Fruit fly (Drosophila melanogaster): ENCODE measurements around the gene CG15369.
A peak's percentile ranks its signal among the peaks of the same experiment; 100 is the strongest.

Gene CG15369

dm6 chrX:9226837-9227236 lies 10.2 kb downstream of the CG15369 start, which contains the start of gene Gr8a:
TSS of gene Gr8a (plus strand) at chrX:9227137.
- no peak for TF ChIP-seq Snoo (tag; optimal IDR thresholded peaks at IDR 0.05)
- TF ChIP-seq CG8159 (tag; optimal IDR thresholded peaks at IDR 0.05) = no peak
- TF ChIP-seq CG12605 (GFP tag; IDR thresholded peaks at IDR 0.05) = no peak
- TF ChIP-seq Ets98B (GFP tag; IDR thresholded peaks at IDR 0.05) = no peak
- no peak for TF ChIP-seq CG15710 (tag; optimal IDR thresholded peaks at IDR 0.05)
- no peak for TF ChIP-seq CG8301 (tag; optimal IDR thresholded peaks at IDR 0.05)

DNA sequence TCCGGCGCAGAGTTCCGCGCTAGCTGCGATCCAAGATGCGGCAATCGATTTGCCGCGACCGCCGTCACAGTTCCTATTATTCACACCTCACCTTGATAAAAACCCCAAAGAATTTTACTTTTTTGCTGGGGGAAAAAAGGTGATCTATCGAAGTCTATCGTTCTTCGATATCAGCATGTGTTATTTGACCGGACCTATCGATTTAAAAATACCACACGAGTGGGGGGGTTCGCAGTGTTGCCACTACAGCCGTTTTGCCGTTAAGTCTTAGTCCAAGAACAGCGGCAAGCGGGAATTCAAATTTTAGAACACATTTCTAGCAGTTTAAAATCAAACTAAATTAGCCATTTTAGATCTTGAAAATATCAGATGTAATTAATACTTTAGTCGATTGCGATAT lies 15.5 kb downstream of the CG15369 start, which contains the start of gene CG12121:
CG12121 (minus strand) TSS at position 180 of the 400 bp plus-strand sequence.
- TF ChIP-seq CG12605 (GFP tag; IDR thresholded peaks at IDR 0.05) (no peak), D1 (tag; optimal IDR thresholded peaks at IDR 0.05) (no peak), rn (GFP tag; IDR thresholded peaks at IDR 0.05) (no peak), CG4496 (GFP tag; IDR thresholded peaks at IDR 0.05) (no peak), CG13204 (GFP tag; optimal IDR thresholded peaks at IDR 0.05) (no peak), CG15710 (tag; optimal IDR thresholded peaks at IDR 0.05) (no peak), CG8159 (tag; optimal IDR thresholded peaks at IDR 0.05) (no peak), Pif1B (GFP tag; optimal IDR thresholded peaks at IDR 0.05) (no peak), EcR (GFP tag; optimal IDR thresholded peaks at IDR 0.05) (no peak)

dm6 chrX:9236485-9236884 lies 19.8 kb downstream of the CG15369 start, which contains the start of gene Ir8a:
TSS of gene Ir8a (minus strand) at chrX:9236585.
- TF ChIP-seq CG13204 (GFP tag; optimal IDR thresholded peaks at IDR 0.05) (no peak), CG10348 (GFP tag; IDR thresholded peaks at IDR 0.05) (no peak), CG9948 (tag; optimal IDR thresholded peaks at IDR 0.05) (no peak), CG12605 (GFP tag; IDR thresholded peaks at IDR 0.05) (no peak), D1 (tag; optimal IDR thresholded peaks at IDR 0.05) (no peak), EcR (GFP tag; optimal IDR thresholded peaks at IDR 0.05) (no peak), CG4496 (GFP tag; IDR thresholded peaks at IDR 0.05) (no peak), Pif1B (GFP tag; optimal IDR thresholded peaks at IDR 0.05) (no peak), gl (tag; optimal IDR thresholded peaks at IDR 0.05) (no peak), CG14655 (GFP tag; optimal IDR thresholded peaks at IDR 0.05) (no peak), Ets98B (GFP tag; IDR thresholded peaks at IDR 0.05) (no peak), rn (GFP tag; IDR thresholded peaks at IDR 0.05) (no peak), Pif1A (GFP tag; optimal IDR thresholded peaks at IDR 0.05) (no peak), CG32121 (GFP tag; IDR thresholded peaks at IDR 0.05) (no peak)

dm6 chrX:9243417-9243884 lies 26.8 kb downstream of the CG15369 start, which contains the start of the genes mxc and Larp7:
TSS of gene mxc (minus strand) at chrX:9243467.
TSS of gene Larp7 (plus strand) at chrX:9243817.
- TF ChIP-seq fd96Ca (GFP tag; IDR thresholded peaks at IDR 0.05) = peak; percentile 47; the same call in 1 of the 3 replicates
- TF ChIP-seq CG10348 (GFP tag; IDR thresholded peaks at IDR 0.05) = no peak
- peak; percentile 13 for TF ChIP-seq CG9948 (tag; optimal IDR thresholded peaks at IDR 0.05)
- TF ChIP-seq Ets98B (GFP tag; IDR thresholded peaks at IDR 0.05) = 0 out of 2 replicates have a peak, but pooled peaks have one; percentile 9
- TF ChIP-seq CG17806 (tag; optimal IDR thresholded peaks at IDR 0.05) = peak; percentile 9
- no peak for TF ChIP-seq rn (GFP tag; IDR thresholded peaks at IDR 0.05)
- TF ChIP-seq CG15710 (tag; optimal IDR thresholded peaks at IDR 0.05) = peak; percentile 53
- no peak for TF ChIP-seq CG32121 (GFP tag; IDR thresholded peaks at IDR 0.05)

DNA sequence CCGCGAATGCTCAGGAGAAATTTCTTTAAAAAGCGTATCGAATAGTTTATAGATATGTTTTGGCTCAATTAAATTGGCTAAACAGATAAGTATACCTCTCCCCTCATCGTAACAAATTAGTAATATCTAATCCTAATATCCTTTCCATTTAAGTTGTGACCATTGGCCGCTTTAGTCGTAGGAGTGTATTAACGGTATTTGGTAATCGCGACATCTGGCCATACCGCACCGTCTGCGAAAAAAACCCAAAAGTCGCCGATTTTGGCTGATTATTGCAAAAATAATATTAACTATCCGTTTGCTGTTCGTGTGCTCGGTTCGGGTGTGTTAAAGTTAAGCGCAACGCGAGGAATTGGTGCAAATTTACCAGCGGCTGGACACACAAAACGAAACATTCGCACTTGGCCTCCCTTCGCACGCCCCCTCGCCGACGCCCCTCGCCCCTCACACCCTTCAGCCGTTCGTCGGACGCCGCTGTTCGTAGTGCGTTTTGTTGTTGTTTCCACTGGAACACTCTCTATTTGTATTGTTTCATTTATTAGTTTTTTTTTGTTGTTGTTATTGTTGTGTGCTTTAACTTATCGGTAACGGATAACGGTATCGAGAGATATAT lies 30.6 kb downstream of the CG15369 start, which contains the start of the genes amx and Dsor1:
amx (minus strand) TSS at position 166 of the 613 bp plus-strand sequence.
Dsor1 (plus strand) TSS at position 172 of the 613 bp plus-strand sequence.
- TF ChIP-seq D1 (tag; optimal IDR thresholded peaks at IDR 0.05) = no peak
- no peak for TF ChIP-seq CG8159 (tag; optimal IDR thresholded peaks at IDR 0.05)
- TF ChIP-seq fd96Ca (GFP tag; IDR thresholded peaks at IDR 0.05) = no peak
- TF ChIP-seq Ets98B (GFP tag; IDR thresholded peaks at IDR 0.05) = no peak
- no peak for TF ChIP-seq CG17806 (tag; optimal IDR thresholded peaks at IDR 0.05)
- no peak for TF ChIP-seq CG34367 (tag; optimal IDR thresholded peaks at IDR 0.05)
- no peak for TF ChIP-seq CG13204 (GFP tag; optimal IDR thresholded peaks at IDR 0.05)
- TF ChIP-seq CG9948 (tag; optimal IDR thresholded peaks at IDR 0.05) = no peak
- TF ChIP-seq CG10348 (GFP tag; IDR thresholded peaks at IDR 0.05) = no peak
- no peak for TF ChIP-seq Snoo (tag; optimal IDR thresholded peaks at IDR 0.05)
- no peak for TF ChIP-seq CG4496 (GFP tag; IDR thresholded peaks at IDR 0.05)
- TF ChIP-seq CG14655 (GFP tag; optimal IDR thresholded peaks at IDR 0.05) = no peak
- no peak for TF ChIP-seq CG8301 (tag; optimal IDR thresholded peaks at IDR 0.05)
- no peak for TF ChIP-seq CG12605 (GFP tag; IDR thresholded peaks at IDR 0.05)

DNA sequence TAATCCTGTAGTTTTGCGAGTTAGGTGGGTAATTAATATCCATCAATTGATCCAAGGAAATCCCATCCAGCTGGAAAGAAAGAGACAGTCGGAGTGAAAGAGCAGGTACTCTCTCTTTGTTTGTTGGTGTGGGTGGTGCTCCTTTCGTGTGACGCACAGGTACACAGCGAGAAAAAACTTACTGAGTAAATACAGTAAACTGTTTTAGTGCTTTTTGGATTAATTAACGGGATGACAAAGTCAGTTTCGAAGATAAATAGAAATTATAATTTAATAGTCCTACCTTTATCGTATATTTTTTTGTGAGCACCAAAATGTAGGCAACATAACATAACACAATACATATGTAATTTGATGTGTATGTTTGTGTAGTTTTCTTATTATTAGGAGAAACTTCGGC lies 31.4 kb downstream of the CG15369 start:
- no peak for TF ChIP-seq CG14655 (GFP tag; optimal IDR thresholded peaks at IDR 0.05)
- peak; percentile 64 for TF ChIP-seq CG12605 (GFP tag; IDR thresholded peaks at IDR 0.05)
- TF ChIP-seq D1 (tag; optimal IDR thresholded peaks at IDR 0.05) = no peak
- peak; percentile 33; the same call in 1 of the 2 replicates for TF ChIP-seq Ets98B (GFP tag; IDR thresholded peaks at IDR 0.05)
- peak; percentile 65; the same call in 2 of the 3 replicates for TF ChIP-seq CG4496 (GFP tag; IDR thresholded peaks at IDR 0.05)
- no peak for TF ChIP-seq fd96Ca (GFP tag; IDR thresholded peaks at IDR 0.05)
- TF ChIP-seq Pif1A (GFP tag; optimal IDR thresholded peaks at IDR 0.05) = no peak
- TF ChIP-seq CG10348 (GFP tag; IDR thresholded peaks at IDR 0.05) = no peak
- TF ChIP-seq rn (GFP tag; IDR thresholded peaks at IDR 0.05) = no peak
- TF ChIP-seq gl (tag; optimal IDR thresholded peaks at IDR 0.05) = no peak
- TF ChIP-seq CG15710 (tag; optimal IDR thresholded peaks at IDR 0.05) = peak; percentile 52
- peak; percentile 31 for TF ChIP-seq CG9948 (tag; optimal IDR thresholded peaks at IDR 0.05)
- TF ChIP-seq Snoo (tag; optimal IDR thresholded peaks at IDR 0.05) = no peak
- TF ChIP-seq CG8301 (tag; optimal IDR thresholded peaks at IDR 0.05) = peak; percentile 58
- peak; percentile 29 for TF ChIP-seq Pif1B (GFP tag; optimal IDR thresholded peaks at IDR 0.05)
- TF ChIP-seq CG17806 (tag; optimal IDR thresholded peaks at IDR 0.05) = peak; percentile 53
- TF ChIP-seq CG13204 (GFP tag; optimal IDR thresholded peaks at IDR 0.05) = no peak
- TF ChIP-seq CG34367 (tag; optimal IDR thresholded peaks at IDR 0.05) = peak; percentile 36
- peak; percentile 58 for TF ChIP-seq CG8159 (tag; optimal IDR thresholded peaks at IDR 0.05)
- no peak for TF ChIP-seq EcR (GFP tag; optimal IDR thresholded peaks at IDR 0.05)
- no peak for TF ChIP-seq CG32121 (GFP tag; IDR thresholded peaks at IDR 0.05)

All from whole organism, pupa.